In genomic region chr3R:19584818-19585217, dm6 we compare ENCODE assay signal across 1 fruit fly cellular context.
TF ChIP-seq lines count a peak whose summit lies in the region.

No protein-coding gene starts in this region.

TF ChIP-seq in whole organism, embryonic, 481 proteins besides CTCF, POLR2A, EP300 and RAD21 (continued from another document):
- TF ChIP-seq inv (GFP tag; IDR thresholded peaks at IDR 0.05; lab: Robert Waterston, UW; ENCODE audit: partially characterized antibody) (no peak), Rx (GFP tag; IDR thresholded peaks at IDR 0.05; lab: Robert Waterston, UW) (peak; percentile 35; the same call in 1 of the 2 replicates), CG10267 (tag; optimal IDR thresholded peaks at IDR 0.05; lab: Kevin White, UChicago) (peak; percentile 73), CG4730 (GFP tag; IDR thresholded peaks at IDR 0.05; lab: Robert Waterston, UW) (0 out of 2 replicates have a peak, but pooled peaks have one; percentile 21), CG4360 (GFP tag; IDR thresholded peaks at IDR 0.05; lab: Robert Waterston, UW) (peak; percentile 78), Dad (GFP tag; optimal IDR thresholded peaks at IDR 0.05; lab: Kevin White, UChicago) (peak; percentile 78), sens-2 (GFP tag; IDR thresholded peaks at IDR 0.05; lab: Robert Waterston, UW) (no peak; the same call in 1 of the 2 replicates), dmrt99B (tag; optimal IDR thresholded peaks at IDR 0.05; lab: Kevin White, UChicago) (peak; percentile 77), dpn (GFP tag; optimal IDR thresholded peaks at IDR 0.05; lab: Kevin White, UChicago) (peak; percentile 66 to 67), B-H1 (GFP tag; IDR thresholded peaks at IDR 0.05; lab: Robert Waterston, UW) (no peak; the same call in 2 of the 3 replicates), C15 (GFP tag; IDR thresholded peaks at IDR 0.05; lab: Robert Waterston, UW) (no peak), CG10565 (GFP tag; optimal IDR thresholded peaks at IDR 0.05; lab: Kevin White, UChicago) (peak; percentile 61), CG10147 (GFP tag; optimal IDR thresholded peaks at IDR 0.05; lab: Kevin White, UChicago) (peak; percentile 56), usp (GFP tag; optimal IDR thresholded peaks at IDR 0.05; lab: Kevin White, UChicago) (no peak), seq (GFP tag; IDR thresholded peaks at IDR 0.05; lab: Robert Waterston, UW) (peak; percentile 71), CG8478 (optimal IDR thresholded peaks at IDR 0.05; lab: Kevin White, UChicago) (no peak), bcd (GFP tag; optimal IDR thresholded peaks at IDR 0.05; lab: Kevin White, UChicago) (peak; percentile 79), CG1602 (GFP tag; optimal IDR thresholded peaks at IDR 0.05; lab: Kevin White, UChicago) (peak; percentile 81), Rfx (GFP tag; IDR thresholded peaks at IDR 0.05; lab: Robert Waterston, UW) (peak; percentile 51), Deaf1 (tag; optimal IDR thresholded peaks at IDR 0.05; lab: Kevin White, UChicago) (no peak), NC2β (GFP tag; optimal IDR thresholded peaks at IDR 0.05; lab: Kevin White, UChicago) (peak; percentile 88), tll (GFP tag; optimal IDR thresholded peaks at IDR 0.05; lab: Kevin White, UChicago) (peak in 1 of 2 experiments; percentile 87), org-1 (GFP tag; optimal IDR thresholded peaks at IDR 0.05; lab: Kevin White, UChicago) (peak; percentile 91), CG10321 (GFP tag; IDR thresholded peaks at IDR 0.05; lab: Robert Waterston, UW) (peak; percentile 51; the same call in 1 of the 2 replicates), CG13123 (GFP tag; optimal IDR thresholded peaks at IDR 0.05; lab: Kevin White, UChicago) (peak; percentile 79), CG18599 (GFP tag; optimal IDR thresholded peaks at IDR 0.05; lab: Kevin White, UChicago) (peak; percentile 81), CG15514 (GFP tag; optimal IDR thresholded peaks at IDR 0.05; lab: Kevin White, UChicago) (peak; percentile 73), Optix (GFP tag; IDR thresholded peaks at IDR 0.05; lab: Robert Waterston, UW) (peak; percentile 65; the same call in 2 of the 3 replicates), Chrac-16 (GFP tag; optimal IDR thresholded peaks at IDR 0.05; lab: Kevin White, UChicago) (no peak), CG11723 (GFP tag; optimal IDR thresholded peaks at IDR 0.05; lab: Kevin White, UChicago) (peak; percentile 90), B-H2 (GFP tag; optimal IDR thresholded peaks at IDR 0.05; lab: Kevin White, UChicago) (no peak), pros (GFP tag; optimal IDR thresholded peaks at IDR 0.05; lab: Kevin White, UChicago) (peak; percentile 93), Fer2 (tag; optimal IDR thresholded peaks at IDR 0.05; lab: Kevin White, UChicago) (peak; percentile 55), CG2116 (GFP tag; optimal IDR thresholded peaks at IDR 0.05; lab: Kevin White, UChicago) (peak; percentile 80), jing (GFP tag; optimal IDR thresholded peaks at IDR 0.05; lab: Kevin White, UChicago) (peak; percentile 68), Mes4 (GFP tag; optimal IDR thresholded peaks at IDR 0.05; lab: Kevin White, UChicago) (peak; percentile 85), D19A (tag; optimal IDR thresholded peaks at IDR 0.05; lab: Kevin White, UChicago) (peak; percentile 74), CG14710 (tag; optimal IDR thresholded peaks at IDR 0.05; lab: Kevin White, UChicago) (peak; percentile 94), CrebB (tag; optimal IDR thresholded peaks at IDR 0.05; lab: Kevin White, UChicago) (peak; percentile 93), prd (optimal IDR thresholded peaks at IDR 0.05; lab: Kevin White, UChicago) (no peak), prd (GFP tag; IDR thresholded peaks at IDR 0.05; lab: Robert Waterston, UW) (peak; percentile 27; the same call in 1 of the 3 replicates), sna (GFP tag; IDR thresholded peaks at IDR 0.05; lab: Robert Waterston, UW; ENCODE audit: partially characterized antibody) (no peak), dm (GFP tag; optimal IDR thresholded peaks at IDR 0.05; lab: Kevin White, UChicago) (peak; percentile 53), CG7271 (tag; optimal IDR thresholded peaks at IDR 0.05; lab: Kevin White, UChicago) (peak; percentile 74), lbe (GFP tag; optimal IDR thresholded peaks at IDR 0.05; lab: Kevin White, UChicago) (no peak), z (GFP tag; IDR thresholded peaks at IDR 0.05; lab: Robert Waterston, UW) (peak; percentile 65), CG2129 (GFP tag; IDR thresholded peaks at IDR 0.05; lab: Robert Waterston, UW; ENCODE audit: partially characterized antibody) (no peak), Eip74EF (GFP tag; optimal IDR thresholded peaks at IDR 0.05; lab: Kevin White, UChicago) (peak in 1 of 2 experiments; percentile 56), pum (GFP tag; optimal IDR thresholded peaks at IDR 0.05; lab: Kevin White, UChicago) (peak; percentile 51), ro (GFP tag; IDR thresholded peaks at IDR 0.05; lab: Robert Waterston, UW) (no peak), pan (optimal IDR thresholded peaks at IDR 0.05; lab: Kevin White, UChicago) (no peak), pan (GFP tag; optimal IDR thresholded peaks at IDR 0.05 in 1 of 2, IDR thresholded peaks at IDR 0.05 in 1 of 2) (peak in 1 of 2 experiments; percentile 74), Side (GFP tag; optimal IDR thresholded peaks at IDR 0.05; lab: Kevin White, UChicago) (peak; percentile 91), Hand (GFP tag; optimal IDR thresholded peaks at IDR 0.05; lab: Kevin White, UChicago) (peak; percentile 22), Oaz (GFP tag; IDR thresholded peaks at IDR 0.05; lab: Robert Waterston, UW) (no peak), CG8765 (GFP tag; IDR thresholded peaks at IDR 0.05; lab: Robert Waterston, UW) (no peak), az2 (GFP tag; optimal IDR thresholded peaks at IDR 0.05; lab: Kevin White, UChicago) (peak; percentile 7), br (optimal IDR thresholded peaks at IDR 0.05; lab: Kevin White, UChicago) (no peak), CG5953 (GFP tag; IDR thresholded peaks at IDR 0.05; lab: Robert Waterston, UW) (peak; percentile 67), exex (tag; optimal IDR thresholded peaks at IDR 0.05; lab: Kevin White, UChicago) (no peak), caup (GFP tag; optimal IDR thresholded peaks at IDR 0.05; lab: Kevin White, UChicago; ENCODE audit: severe bottlenecking) (peak; percentile 81), Taf1 (GFP tag; IDR thresholded peaks at IDR 0.05; lab: Robert Waterston, UW) (no peak), twi (tag; optimal IDR thresholded peaks at IDR 0.05; lab: Kevin White, UChicago) (peak; percentile 78), CG12236 (GFP tag; optimal IDR thresholded peaks at IDR 0.05; lab: Kevin White, UChicago) (peak; percentile 92), Bdp1 (GFP tag; optimal IDR thresholded peaks at IDR 0.05; lab: Kevin White, UChicago) (peak; percentile 71), CG8359 (GFP tag; optimal IDR thresholded peaks at IDR 0.05; lab: Kevin White, UChicago; ENCODE audit: borderline replicate concordance) (peak; percentile 91), Doc3 (GFP tag; IDR thresholded peaks at IDR 0.05; lab: Robert Waterston, UW; ENCODE audit: partially characterized antibody) (no peak), CG6765 (GFP tag; optimal IDR thresholded peaks at IDR 0.05; lab: Kevin White, UChicago) (peak; percentile 77), peb (GFP tag; IDR thresholded peaks at IDR 0.05; lab: Robert Waterston, UW) (peak; percentile 62; the same call in 1 of the 2 replicates), ken (GFP tag; IDR thresholded peaks at IDR 0.05; lab: Robert Waterston, UW) (peak; percentile 67; the same call in 2 of the 3 replicates), CG5180 (GFP tag; optimal IDR thresholded peaks at IDR 0.05; lab: Kevin White, UChicago) (peak; percentile 85), ase (GFP tag; IDR thresholded peaks at IDR 0.05; lab: Robert Waterston, UW) (0 out of 3 replicates have a peak, but pooled peaks have one; percentile 14), cg (GFP tag; optimal IDR thresholded peaks at IDR 0.05; lab: Kevin White, UChicago) (no peak), CG34224 (GFP tag; IDR thresholded peaks at IDR 0.05; lab: Robert Waterston, UW; ENCODE audit: partially characterized antibody) (no peak), CG17612 (GFP tag; IDR thresholded peaks at IDR 0.05; lab: Robert Waterston, UW) (peak; percentile 46; the same call in 1 of the 2 replicates), CG43689 (GFP tag; IDR thresholded peaks at IDR 0.05; lab: Robert Waterston, UW) (peak; percentile 51), chif (GFP tag; optimal IDR thresholded peaks at IDR 0.05; lab: Kevin White, UChicago) (peak; percentile 77 to 81)
